Worm (Caenorhabditis elegans): ENCODE measurements around the gene gsto-2.

- TF ChIP-seq snpc-4 (tag; optimal IDR thresholded peaks at IDR 0.05) (no peak), lsy-2 (tag; optimal IDR thresholded peaks at IDR 0.05) (no peak), ces-1 (GFP tag; optimal IDR thresholded peaks at IDR 0.05) (no peak), lin-13 (tag; optimal IDR thresholded peaks at IDR 0.05) (no peak)
Observed at ce11 chrIII:8551705-8552104, 2.9 kb upstream of the gsto-2 start.
